Fruit fly (Drosophila melanogaster) whole organism, embryonic: Measurements from ENCODE around the gene CG10337.

Source experiments
- Ada2b ChIP-seq: fragments of 200-800 bp; sonication (Bioruptor generic); IDR thresholded peaks from 2 replicates; pipeline ENCODE4 v1.3.6; 2022; ENCODE audit warnings: missing biosample characterization, missing genetic modification characterization
- Atf6 ChIP-seq: fragments of 200-800 bp; sonication (Bioruptor generic); IDR thresholded peaks from 2 replicates; pipeline ENCODE4 v1.3.6; 2022; ENCODE audit warnings: missing biosample characterization, missing genetic modification characterization
- CG10267 ChIP-seq: fragments of 200-800 bp; sonication (Bioruptor generic); optimal IDR thresholded peaks from 2 replicates; lab custom pipeline; 2018; ENCODE audit warnings: missing biosample characterization, mild to moderate bottlenecking, missing genetic modification characterization, moderate library complexity
- CG10462 ChIP-seq: fragments of 200-800 bp; sonication (Bioruptor generic); optimal IDR thresholded peaks from 2 replicates; lab custom pipeline; 2016; ENCODE audit warnings: missing biosample characterization, missing genetic modification characterization
- CG10543 ChIP-seq: fragments of 200-800 bp; sonication (Bioruptor generic); optimal IDR thresholded peaks from 3 replicates; lab custom pipeline; 2017; ENCODE audit warnings: missing biosample characterization, mild to moderate bottlenecking, missing genetic modification characterization, moderate library complexity
- CG1233 ChIP-seq: fragments of 200-800 bp; sonication (Bioruptor generic); optimal IDR thresholded peaks from 4 replicates; lab custom pipeline; 2018; ENCODE audit warnings: missing biosample characterization, mild to moderate bottlenecking, missing genetic modification characterization
- CG12769 ChIP-seq: fragments of 200-800 bp; sonication (Bioruptor generic); optimal IDR thresholded peaks from 2 replicates; lab custom pipeline; 2019; ENCODE audit warnings: missing biosample characterization, mild to moderate bottlenecking, missing genetic modification characterization, moderate library complexity
- CG12942 ChIP-seq: fragments of 200-800 bp; sonication (Bioruptor generic); optimal IDR thresholded peaks from 3 replicates; lab custom pipeline; 2016; ENCODE audit warnings: missing biosample characterization, missing genetic modification characterization
- CG13296 ChIP-seq: fragments of 200-800 bp; sonication (Bioruptor generic); optimal IDR thresholded peaks from 3 replicates; lab custom pipeline; 2018; ENCODE audit warnings: missing biosample characterization, mild to moderate bottlenecking, missing genetic modification characterization
- CG13424 ChIP-seq: fragments of 200-800 bp; sonication (Bioruptor generic); optimal IDR thresholded peaks from 2 replicates; lab custom pipeline; 2019; ENCODE audit warnings: missing biosample characterization, mild to moderate bottlenecking, missing genetic modification characterization, moderate library complexity
- CG17359 ChIP-seq: fragments of 200-800 bp; sonication (Bioruptor generic); optimal IDR thresholded peaks from 3 replicates; lab custom pipeline; 2018; ENCODE audit warnings: missing biosample characterization, mild to moderate bottlenecking, missing genetic modification characterization, moderate library complexity
- CG18011 ChIP-seq: fragments of 200-800 bp; sonication (Bioruptor generic); optimal IDR thresholded peaks from 2 replicates; lab custom pipeline; 2017; ENCODE audit warnings: missing biosample characterization, missing genetic modification characterization, mild to moderate bottlenecking, moderate library complexity, missing genotype
- CG2120 ChIP-seq: fragments of 200-800 bp; sonication (Bioruptor generic); optimal IDR thresholded peaks from 3 replicates; lab custom pipeline; 2016; ENCODE audit warnings: missing biosample characterization, missing genetic modification characterization
- CG32532 ChIP-seq: fragments of 200-800 bp; sonication (Bioruptor generic); IDR thresholded peaks from 2 replicates; pipeline ENCODE4 v1.3.6; 2022; ENCODE audit warnings: missing biosample characterization, missing genetic modification characterization
- CG4328 ChIP-seq: fragments of 200-800 bp; sonication (Bioruptor generic); optimal IDR thresholded peaks from 3 replicates; lab custom pipeline; 2017; ENCODE audit warnings: missing biosample characterization, missing genetic modification reagents, missing genetic modification characterization
- CG4707 ChIP-seq: fragments of 200-800 bp; sonication (Bioruptor generic); optimal IDR thresholded peaks from 2 replicates; lab custom pipeline; 2018; ENCODE audit warnings: missing biosample characterization, mild to moderate bottlenecking, missing genetic modification characterization, moderate library complexity
- CG6272 ChIP-seq: fragments of 200-800 bp; sonication (Bioruptor generic); IDR thresholded peaks from 2 replicates; pipeline ENCODE4 v1.3.6; 2022; ENCODE audit warnings: missing biosample characterization, missing genetic modification characterization
- CG6654 ChIP-seq: fragments of 200-800 bp; sonication (Bioruptor generic); optimal IDR thresholded peaks from 2 replicates; lab custom pipeline; 2017; ENCODE audit warnings: missing biosample characterization, mild to moderate bottlenecking, missing genetic modification characterization
- CG6689 ChIP-seq: fragments of 200-800 bp; sonication (Bioruptor generic); IDR thresholded peaks from 2 replicates; pipeline ENCODE4 v1.3.6; 2022; ENCODE audit warnings: missing biosample characterization, missing genetic modification characterization
- CG7271 ChIP-seq: fragments of 200-800 bp; sonication (Bioruptor generic); optimal IDR thresholded peaks from 2 replicates; lab custom pipeline; 2018; ENCODE audit warnings: missing biosample characterization, mild to moderate bottlenecking, missing genetic modification characterization, moderate library complexity
- CG7357 ChIP-seq: fragments of 200-800 bp; sonication (Bioruptor generic); IDR thresholded peaks from 3 replicates; pipeline ENCODE4 v1.3.6; 2022; ENCODE audit warnings: missing biosample characterization, missing genetic modification characterization
- CG7987 ChIP-seq: fragments of 200-800 bp; sonication (Bioruptor generic); optimal IDR thresholded peaks from 2 replicates; lab custom pipeline; 2018; ENCODE audit warnings: missing biosample characterization, mild to moderate bottlenecking, missing genetic modification characterization, moderate library complexity
- Dref ChIP-seq: fragments of 200-800 bp; sonication (Bioruptor generic); IDR thresholded peaks from 2 replicates; pipeline ENCODE4 v1.3.6; 2022; ENCODE audit warnings: missing biosample characterization, missing genetic modification characterization
- E2f2 ChIP-seq: fragments of 200-800 bp; sonication (Bioruptor generic); IDR thresholded peaks from 2 replicates; pipeline ENCODE4 v1.3.6; 2022; ENCODE audit warnings: missing biosample characterization, missing genetic modification characterization
- Ets97D ChIP-seq: fragments of 200-800 bp; sonication (Bioruptor generic); optimal IDR thresholded peaks from 3 replicates; lab custom pipeline; 2016; ENCODE audit warnings: missing biosample characterization, missing genetic modification characterization
- Mad ChIP-seq: fragments of 200-800 bp; sonication (Bioruptor generic); optimal IDR thresholded peaks from 2 replicates; lab custom pipeline; 2016; ENCODE audit warnings: missing biosample characterization, missing genetic modification characterization
- Max ChIP-seq: fragments of 200-800 bp; sonication (Bioruptor generic); optimal IDR thresholded peaks from 2 replicates; lab custom pipeline; 2016; ENCODE audit warnings: missing biosample characterization, mild to moderate bottlenecking, missing genetic modification characterization
- Myb ChIP-seq: fragments of 200-800 bp; sonication (Bioruptor generic); optimal IDR thresholded peaks from 2 replicates; lab custom pipeline; 2016; ENCODE audit warnings: missing biosample characterization, missing genetic modification characterization
- Poxn ChIP-seq: fragments of 200-800 bp; sonication (Bioruptor generic); IDR thresholded peaks from 2 replicates; pipeline ENCODE4 v1.3.6; 2022; ENCODE audit warnings: missing biosample characterization, missing genetic modification characterization
- Rfx ChIP-seq: fragments of 200-800 bp; sonication (Bioruptor generic); IDR thresholded peaks from 2 replicates; pipeline ENCODE4 v1.3.6; 2022; ENCODE audit warnings: missing biosample characterization, missing genetic modification characterization
- Usf ChIP-seq: fragments of 200-800 bp; sonication (Bioruptor generic); optimal IDR thresholded peaks from 2 replicates; lab custom pipeline; 2017; ENCODE audit warnings: missing genotype, missing biosample characterization, missing genetic modification characterization
- Vsx1 ChIP-seq: fragments of 200-800 bp; sonication (Bioruptor generic); optimal IDR thresholded peaks from 2 replicates; lab custom pipeline; 2017; ENCODE audit warnings: missing biosample characterization, mild to moderate bottlenecking, missing genetic modification characterization, missing genetic modification reagents
- ara ChIP-seq: fragments of 200-800 bp; sonication (Bioruptor generic); IDR thresholded peaks from 2 replicates; pipeline ENCODE4 v1.3.6; 2022; ENCODE audit warnings: missing biosample characterization, missing genetic modification characterization
- bcd ChIP-seq: fragments of 200-800 bp; sonication (Bioruptor generic); optimal IDR thresholded peaks from 2 replicates; lab custom pipeline; 2017; ENCODE audit warnings: missing biosample characterization, mild to moderate bottlenecking, missing genetic modification characterization
- cato ChIP-seq: fragments of 200-800 bp; sonication (Bioruptor generic); optimal IDR thresholded peaks from 2 replicates; lab custom pipeline; 2016; ENCODE audit warnings: missing biosample characterization, missing genetic modification characterization, borderline replicate concordance
- emc ChIP-seq: fragments of 200-800 bp; sonication (Bioruptor generic); optimal IDR thresholded peaks from 2 replicates; lab custom pipeline; 2016; ENCODE audit warnings: missing biosample characterization, missing genetic modification characterization
- esg ChIP-seq: fragments of 200-800 bp; sonication (Bioruptor generic); conservative IDR thresholded peaks from 2 replicates; pipeline ENCODE4 v1.3.6; 2022; ENCODE audit warnings: missing biosample characterization, missing genetic modification characterization
- fd102C ChIP-seq: fragments of 200-800 bp; sonication (Bioruptor generic); optimal IDR thresholded peaks from 2 replicates; lab custom pipeline; 2018; ENCODE audit warnings: missing biosample characterization, mild to moderate bottlenecking, missing genetic modification characterization, moderate library complexity
- hth ChIP-seq: fragments of >200 bp; optimal IDR thresholded peaks from 2 replicates; lab custom pipeline; 2017; ENCODE audit warnings: inconsistent platforms
- jing ChIP-seq: fragments of 200-800 bp; sonication (Bioruptor generic); optimal IDR thresholded peaks from 2 replicates; lab custom pipeline; 2018; ENCODE audit warnings: missing biosample characterization, mild to moderate bottlenecking, missing genetic modification characterization
- lola ChIP-seq, 3 experiments: fragments of >200 bp in 2 of 3; fragments of 200-800 bp in 1 of 3; sonication (Bioruptor generic) in 1 of 3; optimal IDR thresholded peaks; 2 replicates each; lab custom pipeline; 2017 to 2019; ENCODE audit warnings: missing biosample characterization in 3 of 3, missing genetic modification characterization in 3 of 3, mild to moderate bottlenecking in 1 of 3, moderate library complexity in 1 of 3
- pho ChIP-seq: fragments of 200-800 bp; sonication (Bioruptor generic); optimal IDR thresholded peaks from 2 replicates; lab custom pipeline; 2016; ENCODE audit warnings: missing biosample characterization, missing genetic modification characterization
- pnt ChIP-seq: fragments of 200-800 bp; sonication (Bioruptor generic); optimal IDR thresholded peaks from 3 replicates; lab custom pipeline; 2016; ENCODE audit warnings: missing biosample characterization, missing genetic modification characterization
- psq ChIP-seq: fragments of 200-800 bp; sonication (Bioruptor generic); optimal IDR thresholded peaks from 2 replicates; lab custom pipeline; 2017; ENCODE audit warnings: missing biosample characterization, missing genetic modification characterization
- salm ChIP-seq: fragments of 200-800 bp; sonication (Bioruptor generic); optimal IDR thresholded peaks from 2 replicates; lab custom pipeline; 2018; ENCODE audit warnings: missing biosample characterization, mild to moderate bottlenecking, missing genetic modification characterization
- sens-2 ChIP-seq: fragments of 200-800 bp; sonication (Bioruptor generic); IDR thresholded peaks from 2 replicates; pipeline ENCODE4 v1.3.6; 2022; ENCODE audit warnings: missing biosample characterization, missing genetic modification characterization
- slbo ChIP-seq: fragments of 200-800 bp; sonication (Bioruptor generic); IDR thresholded peaks from 2 replicates; pipeline ENCODE4 v1.3.6; 2022; ENCODE audit warnings: missing biosample characterization, missing genetic modification characterization
- twi ChIP-seq: fragments of 200-800 bp; optimal IDR thresholded peaks from 2 replicates; lab custom pipeline; 2019; ENCODE audit warnings: missing biosample characterization, mild to moderate bottlenecking, missing genetic modification characterization, moderate library complexity
- unpg ChIP-seq: fragments of 200-800 bp; sonication (Bioruptor generic); optimal IDR thresholded peaks from 3 replicates; lab custom pipeline; 2018; ENCODE audit warnings: missing biosample characterization, mild to moderate bottlenecking, missing genetic modification characterization, moderate library complexity
- vvl ChIP-seq: fragments of 200-800 bp; sonication (Bioruptor generic); IDR thresholded peaks from 2 replicates; pipeline ENCODE4 v1.3.6; 2022; ENCODE audit warnings: missing biosample characterization, missing genetic modification characterization
- wdn ChIP-seq: fragments of 200-800 bp; sonication (Bioruptor generic); IDR thresholded peaks from 2 replicates; pipeline ENCODE4 v1.3.6; 2022; ENCODE audit warnings: missing biosample characterization, missing genetic modification characterization
- zen2 ChIP-seq: fragments of 200-800 bp; sonication (Bioruptor generic); IDR thresholded peaks from 3 replicates; pipeline ENCODE4 v1.3.6; 2022; ENCODE audit warnings: missing biosample characterization, missing genetic modification characterization; ENCODE audit not compliant: partially characterized antibody

CG10337 gene

dm6 chr2L:19526316-19526715, 20.4 kb downstream of the CG10337 start, which contains the start of the genes Dpm1 and CG10137 (continued):
- TF ChIP-seq Rfx (no peak), bcd (GFP tag; lab: Kevin White, UChicago) (peak; percentile 21), vvl (no peak), emc (no peak), pho (no peak), CG6689 (GFP tag; lab: Robert Waterston, UW) (no peak), salm (no peak), wdn (GFP tag; lab: Robert Waterston, UW) (no peak), Dref (GFP tag; lab: Robert Waterston, UW) (peak; percentile 62), slbo (no peak), CG10543 (GFP tag; lab: Kevin White, UChicago) (no peak), CG32532 (GFP tag; lab: Robert Waterston, UW) (no peak), CG13424 (tag; lab: Kevin White, UChicago) (no peak), CG7987 (GFP tag; lab: Kevin White, UChicago) (no peak), Vsx1 (GFP tag; lab: Kevin White, UChicago) (no peak), hth (lab: Kevin White, UChicago) (no peak), CG12942 (GFP tag; lab: Kevin White, UChicago) (no peak), Usf (GFP tag; lab: Kevin White, UChicago) (no peak), Max (GFP tag; lab: Kevin White, UChicago) (peak; percentile 23), sens-2 (GFP tag; lab: Robert Waterston, UW) (no peak), unpg (GFP tag; lab: Kevin White, UChicago) (no peak), CG17359 (tag; lab: Kevin White, UChicago) (no peak), lola (GFP tag; optimal IDR thresholded peaks at IDR 0.05; lab: Kevin White, UChicago) (no peak), pnt (no peak), Ada2b (GFP tag; lab: Robert Waterston, UW) (no peak), CG13296 (GFP tag; lab: Kevin White, UChicago) (no peak), CG12769 (tag; lab: Kevin White, UChicago) (no peak), fd102C (no peak), zen2 (peak; percentile 53; the same call in 1 of the 3 replicates), psq (GFP tag; lab: Kevin White, UChicago) (no peak), CG18011 (GFP tag; lab: Kevin White, UChicago) (no peak), CG10267 (peak; percentile 96), twi (tag; lab: Kevin White, UChicago) (no peak), E2f2 (GFP tag; lab: Robert Waterston, UW) (peak; percentile 62), CG7271 (tag; lab: Kevin White, UChicago) (no peak), ara (GFP tag; lab: Robert Waterston, UW) (no peak), cato (GFP tag; lab: Kevin White, UChicago) (no peak), CG4707 (GFP tag; lab: Kevin White, UChicago) (no peak), Myb (peak; percentile 65), Ets97D (GFP tag; lab: Kevin White, UChicago) (peak; percentile 54), CG1233 (GFP tag; lab: Kevin White, UChicago) (no peak), CG4328 (GFP tag; lab: Kevin White, UChicago) (no peak), CG6272 (no peak), CG6654 (no peak), Poxn (GFP tag; lab: Robert Waterston, UW) (no peak), Atf6 (GFP tag; lab: Robert Waterston, UW) (no peak), CG10462 (no peak), jing (no peak), CG7357 (no peak), CG2120 (GFP tag; lab: Kevin White, UChicago) (peak; percentile 8), esg (no peak), Mad (no peak)
